Worm (Caenorhabditis elegans): ENCODE data around the gene C48B4.11.

Gene C48B4.11

ce11 chrIII:9523581-9523980 is 42.3 kb downstream of the C48B4.11 start, which contains the start of gene mrps-23:
mrps-23 (minus strand) TSS chrIII:9523672.
- TF ChIP-seq pha-4 (tag; optimal IDR thresholded peaks at IDR 0.05) (peak; percentile 3), mdl-1 (tag; optimal IDR thresholded peaks at IDR 0.05) (no peak), zag-1 (tag; optimal IDR thresholded peaks at IDR 0.05) (no peak), jun-1 (tag; optimal IDR thresholded peaks at IDR 0.05) (no peak), hmg-11 (tag; optimal IDR thresholded peaks at IDR 0.05) (peak; percentile 22), nfya-1 (tag; optimal IDR thresholded peaks at IDR 0.05; ENCODE audit: insufficient read depth) (peak; percentile 48)

ce11 chrIII:9521410-9522090 is 44.4 kb downstream of the C48B4.11 start, which contains the start of the genes clu-1 and prp-40:
clu-1 (minus strand) TSS chrIII:9521460.
prp-40 (plus strand) TSS chrIII:9522075.
- TF ChIP-seq zag-1 (tag; optimal IDR thresholded peaks at IDR 0.05), result peak; percentile 35
- peak; percentile 83 for TF ChIP-seq hmg-11 (tag; optimal IDR thresholded peaks at IDR 0.05)
- TF ChIP-seq ceh-28 (tag; optimal IDR thresholded peaks at IDR 0.05), result peak; percentile 76
- TF ChIP-seq elt-1 (tag; optimal IDR thresholded peaks at IDR 0.05), result peak; percentile 36
- TF ChIP-seq fos-1 (tag; optimal IDR thresholded peaks at IDR 0.05), result no peak
- TF ChIP-seq lin-39 (tag; optimal IDR thresholded peaks at IDR 0.05), result peak; percentile 90
- peak; percentile 77 for TF ChIP-seq R02D3.7 (tag; optimal IDR thresholded peaks at IDR 0.05)
- TF ChIP-seq nhr-12 (tag; optimal IDR thresholded peaks at IDR 0.05), result no peak
- TF ChIP-seq mml-1 (tag; optimal IDR thresholded peaks at IDR 0.05), result no peak
- peak; percentile 98 for TF ChIP-seq lin-15B (tag; optimal IDR thresholded peaks at IDR 0.05)
- no peak for TF ChIP-seq nhr-77 (tag; optimal IDR thresholded peaks at IDR 0.05)
- TF ChIP-seq elt-2 (tag; optimal IDR thresholded peaks at IDR 0.05), result peak; percentile 69
- TF ChIP-seq ztf-11 (tag; optimal IDR thresholded peaks at IDR 0.05), result no peak
- TF ChIP-seq ceh-9 (tag; optimal IDR thresholded peaks at IDR 0.05), result no peak
- no peak for TF ChIP-seq nhr-237 (tag; optimal IDR thresholded peaks at IDR 0.05)
- peak; percentile 92 for TF ChIP-seq nhr-25 (tag; optimal IDR thresholded peaks at IDR 0.05)
- no peak for TF ChIP-seq elt-3 (tag; optimal IDR thresholded peaks at IDR 0.05)
- TF ChIP-seq ama-1 (optimal IDR thresholded peaks at IDR 0.05), result no peak
- peak; percentile 80 for TF ChIP-seq lsy-12 (tag; optimal IDR thresholded peaks at IDR 0.05)
- TF ChIP-seq nhr-28 (tag; optimal IDR thresholded peaks at IDR 0.05), result no peak
- TF ChIP-seq unc-39 (tag; optimal IDR thresholded peaks at IDR 0.05), result no peak
- TF ChIP-seq tbx-2 (tag; optimal IDR thresholded peaks at IDR 0.05), result peak; percentile 62
- TF ChIP-seq ztf-4 (tag; optimal IDR thresholded peaks at IDR 0.05), result peak; percentile 50
- TF ChIP-seq ceh-16 (tag; optimal IDR thresholded peaks at IDR 0.05), result no peak
- TF ChIP-seq eor-1 (tag; optimal IDR thresholded peaks at IDR 0.05), result no peak
- TF ChIP-seq ceh-82 (tag; optimal IDR thresholded peaks at IDR 0.05), result peak; percentile 57
- TF ChIP-seq skn-1 (tag; optimal IDR thresholded peaks at IDR 0.05), result peak; percentile 56
- no peak for TF ChIP-seq daf-12 (tag; optimal IDR thresholded peaks at IDR 0.05)
- no peak for TF ChIP-seq unc-62 (GFP tag; optimal IDR thresholded peaks at IDR 0.05)
- no peak for TF ChIP-seq fkh-2 (tag; optimal IDR thresholded peaks at IDR 0.05)
- peak; percentile 91 for TF ChIP-seq nfya-1 (tag; optimal IDR thresholded peaks at IDR 0.05; ENCODE audit: insufficient read depth)
- no peak for TF ChIP-seq sea-2 (GFP tag; optimal IDR thresholded peaks at IDR 0.05)
- TF ChIP-seq nhr-67 (tag; optimal IDR thresholded peaks at IDR 0.05), result no peak
- no peak for TF ChIP-seq aly-2 (tag; optimal IDR thresholded peaks at IDR 0.05)
- TF ChIP-seq nhr-23 (tag; optimal IDR thresholded peaks at IDR 0.05), result peak; percentile 93
- peak; percentile 69 for TF ChIP-seq fkh-10 (GFP tag; optimal IDR thresholded peaks at IDR 0.05)
- TF ChIP-seq snpc-4 (tag; optimal IDR thresholded peaks at IDR 0.05), result peak; percentile 90
- peak; percentile 93 for TF ChIP-seq pha-4 (tag; optimal IDR thresholded peaks at IDR 0.05)
- TF ChIP-seq nhr-11 (tag; optimal IDR thresholded peaks at IDR 0.05), result peak; percentile 63
- no peak for TF ChIP-seq ZK546.5 (tag; optimal IDR thresholded peaks at IDR 0.05)
- TF ChIP-seq egl-27 (tag; optimal IDR thresholded peaks at IDR 0.05), result peak; percentile 71
- TF ChIP-seq jun-1 (tag; optimal IDR thresholded peaks at IDR 0.05), result peak; percentile 80
- no peak for TF ChIP-seq mdl-1 (tag; optimal IDR thresholded peaks at IDR 0.05)
- peak; percentile 74 for TF ChIP-seq pqm-1 (tag; optimal IDR thresholded peaks at IDR 0.05)
- TF ChIP-seq nhr-43 (tag; optimal IDR thresholded peaks at IDR 0.05; ENCODE audit: poor library complexity, severe bottlenecking), result peak; percentile 75
- TF ChIP-seq egl-5 (tag; optimal IDR thresholded peaks at IDR 0.05), result peak; percentile 72
- no peak for TF ChIP-seq nhr-76 (tag; optimal IDR thresholded peaks at IDR 0.05)

Measured in whole organism, L3 larva.